Worm (Caenorhabditis elegans) whole organism, L4 larva: Measurements from ENCODE around the gene rpb-11.

Source experiments
- ZK546.5 ChIP-seq, 2 experiments: sonication (generic microtip); optimal IDR thresholded peaks; 2 replicates each; lab custom pipeline; 2017; ENCODE audit warnings: missing biosample characterization in 2 of 2, missing genetic modification characterization in 2 of 2
- fos-1 ChIP-seq: fragments of 150-350 bp; optimal IDR thresholded peaks from 2 replicates; lab custom pipeline; 2014; ENCODE audit warnings: missing biosample characterization, missing genetic modification characterization
- mdl-1 ChIP-seq, 2 experiments: fragments of 150-350 bp in 1 of 2; sonication (generic microtip) in 1 of 2; optimal IDR thresholded peaks; 2 replicates each; lab custom pipeline; 2014 to 2017; ENCODE audit warnings: missing biosample characterization in 2 of 2, missing genetic modification characterization in 2 of 2
- nhr-11 ChIP-seq: fragments of 150-350 bp; optimal IDR thresholded peaks from 2 replicates; lab custom pipeline; 2014; ENCODE audit warnings: missing biosample characterization, missing genetic modification characterization
- nhr-237 ChIP-seq: sonication (generic microtip); optimal IDR thresholded peaks from 2 replicates; lab custom pipeline; 2017; ENCODE audit warnings: missing biosample characterization, missing genetic modification characterization
- zag-1 ChIP-seq: fragments of 150-350 bp; optimal IDR thresholded peaks from 2 replicates; lab custom pipeline; 2014; ENCODE audit warnings: missing biosample characterization, missing genetic modification characterization

DNA sequence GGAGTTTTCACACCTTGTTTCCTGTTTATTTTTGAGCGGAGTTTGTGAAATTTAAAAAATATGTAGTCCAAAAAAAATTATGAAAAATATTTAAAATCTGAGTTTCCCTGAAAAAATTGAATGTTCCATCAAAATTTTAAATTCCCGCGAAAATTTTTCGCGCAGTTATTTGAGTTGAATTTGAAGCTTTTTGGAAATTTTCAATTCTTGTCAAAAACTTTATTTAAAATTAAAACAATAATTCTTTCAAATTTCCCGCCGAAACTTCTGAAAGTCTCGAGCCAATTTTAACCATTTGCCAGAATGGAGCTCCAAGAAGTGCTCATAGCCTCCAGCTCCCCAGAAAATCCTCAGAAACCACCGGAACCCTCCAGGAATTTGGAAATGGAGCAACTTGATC is 44.6 kb downstream of the rpb-11 start, which contains the start of gene gur-4:
- TF ChIP-seq nhr-237 (tag; lab: Kevin White, UChicago): no peak
- no peak for TF ChIP-seq fos-1
- no peak for TF ChIP-seq nhr-11
- TF ChIP-seq mdl-1 (tag; optimal IDR thresholded peaks at IDR 0.05; lab: Kevin White, UChicago): no peak
- no peak for TF ChIP-seq zag-1 (tag; lab: Kevin White, UChicago)
- no peak for TF ChIP-seq ZK546.5 (tag; optimal IDR thresholded peaks at IDR 0.05; lab: Kevin White, UChicago)
